Fruit fly (Drosophila melanogaster) whole organism, adult: ENCODE results near the gene dnk.

Experiments
- CG11617 ChIP-seq: fragments of 200-800 bp; sonication (Bioruptor generic); optimal IDR thresholded peaks from 2 replicates; lab custom pipeline; 2017; ENCODE audit warnings: mild to moderate bottlenecking, missing biosample characterization, missing genetic modification reagents, missing genetic modification characterization
- CG12768 ChIP-seq: fragments of 200-800 bp; sonication (Bioruptor generic); optimal IDR thresholded peaks from 2 replicates; lab custom pipeline; 2017; ENCODE audit warnings: missing biosample characterization, missing genetic modification characterization, mild to moderate bottlenecking, moderate library complexity, missing genetic modification reagents
- CG14711 ChIP-seq: fragments of 200-800 bp; sonication (Bioruptor generic); optimal IDR thresholded peaks from 2 replicates; lab custom pipeline; 2018; ENCODE audit warnings: missing biosample characterization, mild to moderate bottlenecking, missing genetic modification characterization, moderate library complexity
- CG1620 ChIP-seq: fragments of 200-800 bp; sonication (Bioruptor generic); optimal IDR thresholded peaks from 2 replicates; lab custom pipeline; 2016; ENCODE audit warnings: missing biosample characterization, missing genetic modification characterization
- CG33017 ChIP-seq: fragments of 200-800 bp; sonication (Bioruptor generic); optimal IDR thresholded peaks from 2 replicates; lab custom pipeline; 2018; ENCODE audit warnings: missing biosample characterization, mild to moderate bottlenecking, missing genetic modification characterization, moderate library complexity
- CG5204 ChIP-seq: fragments of 200-800 bp; sonication (Bioruptor generic); optimal IDR thresholded peaks from 2 replicates; lab custom pipeline; 2016; ENCODE audit warnings: missing biosample characterization, missing genetic modification characterization
- CG7045 ChIP-seq: fragments of 200-800 bp; sonication (Bioruptor generic); optimal IDR thresholded peaks from 2 replicates; lab custom pipeline; 2017; ENCODE audit warnings: missing biosample characterization, mild to moderate bottlenecking, missing genetic modification characterization
- CG7101 ChIP-seq: fragments of 200-800 bp; sonication (Bioruptor generic); optimal IDR thresholded peaks from 2 replicates; lab custom pipeline; 2018; ENCODE audit warnings: missing biosample characterization, mild to moderate bottlenecking, missing genetic modification characterization, moderate library complexity
- Clk ChIP-seq: fragments of 200-800 bp; sonication (Bioruptor generic); optimal IDR thresholded peaks from 2 replicates; lab custom pipeline; 2017; ENCODE audit warnings: missing biosample characterization, missing genetic modification characterization
- Crg-1 ChIP-seq: fragments of 200-800 bp; sonication (Bioruptor generic); optimal IDR thresholded peaks from 2 replicates; lab custom pipeline; 2016; ENCODE audit warnings: missing biosample characterization, missing genetic modification characterization
- Hr96 ChIP-seq: fragments of 200-800 bp; sonication (Bioruptor generic); optimal IDR thresholded peaks from 2 replicates; lab custom pipeline; 2016; ENCODE audit warnings: missing biosample characterization, missing genetic modification characterization
- Mnt ChIP-seq: fragments of 200-800 bp; sonication (Bioruptor generic); optimal IDR thresholded peaks from 2 replicates; lab custom pipeline; 2016; ENCODE audit warnings: missing biosample characterization, mild to moderate bottlenecking, missing genetic modification characterization
- bab1 ChIP-seq: fragments of 200-800 bp; sonication (Bioruptor generic); optimal IDR thresholded peaks from 3 replicates; lab custom pipeline; 2019; ENCODE audit warnings: missing biosample characterization, mild to moderate bottlenecking, missing genetic modification characterization, moderate library complexity
- cic ChIP-seq: fragments of 200-800 bp; sonication (Bioruptor generic); optimal IDR thresholded peaks from 2 replicates; lab custom pipeline; 2017; ENCODE audit warnings: missing biosample characterization, mild to moderate bottlenecking, missing genetic modification characterization, moderate library complexity
- cnc ChIP-seq, 2 experiments: fragments of >200 bp; optimal IDR thresholded peaks; 2 replicates each; lab custom pipeline; 2017
- kay ChIP-seq: fragments of 200-800 bp; sonication (Bioruptor generic); peaks from one replicate; lab custom pipeline; 2016; ENCODE audit warnings: missing biosample characterization, missing genetic modification characterization, borderline replicate concordance
- ovo ChIP-seq: fragments of 200-800 bp; sonication (Bioruptor generic); optimal IDR thresholded peaks from 2 replicates; lab custom pipeline; 2016; ENCODE audit warnings: missing biosample characterization, missing genetic modification characterization
- pad ChIP-seq: fragments of 200-800 bp; sonication (Bioruptor generic); optimal IDR thresholded peaks from 3 replicates; lab custom pipeline; 2017; ENCODE audit warnings: missing biosample characterization, missing genetic modification characterization, mild to moderate bottlenecking, moderate library complexity, missing genetic modification reagents
- tj ChIP-seq: fragments of 200-800 bp; sonication (Bioruptor generic); optimal IDR thresholded peaks from 3 replicates; lab custom pipeline; 2017; ENCODE audit warnings: missing biosample characterization, mild to moderate bottlenecking, missing genetic modification characterization, moderate library complexity
- toe ChIP-seq: fragments of 200-800 bp; sonication (Bioruptor generic); optimal IDR thresholded peaks from 2 replicates; lab custom pipeline; 2016; ENCODE audit warnings: missing biosample characterization, missing genetic modification characterization

Gene dnk

dm6 chr3R:18980863-18981536 is at the start of gene dnk, which contains the start of gene Smu1:
TSS of gene dnk (plus strand) at chr3R:18980995.
TSS of gene Smu1 (minus strand) at chr3R:18981324.
- no peak for TF ChIP-seq Mnt (GFP tag; lab: Kevin White, UChicago)
- TF ChIP-seq pad = no peak
- no peak for TF ChIP-seq CG33017 (tag; lab: Kevin White, UChicago)
- no peak for TF ChIP-seq CG7045 (GFP tag; lab: Kevin White, UChicago)
- no peak for TF ChIP-seq Clk
- no peak for TF ChIP-seq Hr96
- TF ChIP-seq CG12768 (GFP tag; lab: Kevin White, UChicago) = no peak
- TF ChIP-seq CG7101 = no peak
- no peak for TF ChIP-seq toe (GFP tag; lab: Kevin White, UChicago)
- TF ChIP-seq tj = peak; percentile 35
- no peak for TF ChIP-seq Crg-1 (GFP tag; lab: Kevin White, UChicago)
- no peak for TF ChIP-seq bab1 (GFP tag; lab: Kevin White, UChicago)
- peak; percentile 90 for TF ChIP-seq kay
- no peak for TF ChIP-seq cnc (optimal IDR thresholded peaks at IDR 0.05; lab: Kevin White, UChicago)
- TF ChIP-seq CG11617 = peak; percentile 60
- no peak for TF ChIP-seq ovo (GFP tag; lab: Kevin White, UChicago)
- TF ChIP-seq CG1620 (GFP tag; lab: Kevin White, UChicago) = no peak
- no peak for TF ChIP-seq CG14711 (tag; lab: Kevin White, UChicago)
- no peak for TF ChIP-seq CG5204 (GFP tag; lab: Kevin White, UChicago)

- TF ChIP-seq toe (GFP tag; lab: Kevin White, UChicago) (no peak), CG5204 (GFP tag; lab: Kevin White, UChicago) (no peak), kay (peak; percentile 50)
Measured at dm6 chr3R:18931725-18932124, 49.1 kb upstream of the dnk start.

DNA sequence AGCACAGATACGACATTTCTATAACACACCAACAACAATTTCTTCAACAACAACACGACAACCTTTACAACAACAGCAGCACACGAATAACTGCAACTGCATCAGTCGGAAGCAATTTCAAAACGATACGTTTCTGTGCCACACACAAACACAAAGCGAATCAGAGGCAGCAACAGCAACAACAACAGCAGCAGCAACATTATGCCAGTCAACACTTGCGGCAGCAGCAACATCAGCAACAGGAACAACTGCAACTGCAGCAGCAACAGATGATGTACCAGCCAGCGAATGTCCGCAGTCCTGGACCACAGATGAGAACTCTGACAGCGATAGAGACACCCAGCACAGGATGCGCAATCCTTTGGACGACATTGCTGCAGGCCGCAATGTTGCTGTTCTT is 33.5 kb upstream of the dnk start:
- TF ChIP-seq CG11617 = no peak

dm6 chr3R:18949131-18949530 is 31.7 kb upstream of the dnk start:
- TF ChIP-seq CG33017 (tag; lab: Kevin White, UChicago) (no peak), Hr96 (no peak), toe (GFP tag; lab: Kevin White, UChicago) (no peak), CG7045 (GFP tag; lab: Kevin White, UChicago) (no peak), CG7101 (no peak), tj (no peak), cnc (optimal IDR thresholded peaks at IDR 0.05; lab: Kevin White, UChicago) (no peak), Mnt (GFP tag; lab: Kevin White, UChicago) (no peak), CG14711 (tag; lab: Kevin White, UChicago) (no peak), Crg-1 (GFP tag; lab: Kevin White, UChicago) (no peak), kay (no peak), pad (no peak), bab1 (GFP tag; lab: Kevin White, UChicago) (no peak)

- no peak for TF ChIP-seq CG1620 (GFP tag; lab: Kevin White, UChicago)
- TF ChIP-seq bab1 (GFP tag; lab: Kevin White, UChicago) = no peak
- TF ChIP-seq ovo (GFP tag; lab: Kevin White, UChicago) = no peak
- no peak for TF ChIP-seq tj
- TF ChIP-seq CG11617 = no peak
- no peak for TF ChIP-seq kay
- no peak for TF ChIP-seq pad
- no peak for TF ChIP-seq CG7101
- TF ChIP-seq CG33017 (tag; lab: Kevin White, UChicago) = no peak
- no peak for TF ChIP-seq Mnt (GFP tag; lab: Kevin White, UChicago)
- no peak for TF ChIP-seq toe (GFP tag; lab: Kevin White, UChicago)
- no peak for TF ChIP-seq CG12768 (GFP tag; lab: Kevin White, UChicago)
- no peak for TF ChIP-seq Crg-1 (GFP tag; lab: Kevin White, UChicago)
- no peak for TF ChIP-seq Clk
- TF ChIP-seq CG14711 (tag; lab: Kevin White, UChicago) = no peak
- no peak for TF ChIP-seq CG7045 (GFP tag; lab: Kevin White, UChicago)
- no peak for TF ChIP-seq cnc (optimal IDR thresholded peaks at IDR 0.05; lab: Kevin White, UChicago)
- no peak for TF ChIP-seq Hr96
- TF ChIP-seq cic = no peak
Measured at dm6 chr3R:18949896-18950295, 30.9 kb upstream of the dnk start, which contains the start of gene CG43732. TSS of gene CG43732 (plus strand) at chr3R:18950196.

DNA sequence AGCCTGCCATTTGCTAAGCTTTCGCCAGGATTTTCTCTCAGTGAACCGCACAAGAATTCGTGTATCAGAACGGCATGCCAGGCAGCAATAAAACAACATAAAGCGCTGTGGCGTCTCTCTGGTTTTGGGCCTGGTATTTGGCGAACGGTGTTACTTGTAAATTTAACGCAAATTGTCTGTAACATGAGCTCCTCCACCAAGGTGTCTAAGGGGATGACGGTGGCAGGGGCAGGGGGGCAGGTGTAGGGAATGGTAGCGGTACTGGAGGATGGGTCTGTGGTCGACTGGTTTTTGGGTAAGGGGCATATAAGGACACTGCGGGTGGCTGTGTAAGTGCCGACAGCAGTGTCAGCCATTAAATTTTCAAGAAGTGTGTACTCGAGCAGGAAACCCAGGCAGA is 16.0 kb upstream of the dnk start:
- TF ChIP-seq bab1 (GFP tag; lab: Kevin White, UChicago) (no peak), CG7101 (no peak), Hr96 (no peak), CG12768 (GFP tag; lab: Kevin White, UChicago) (no peak), Clk (no peak), CG1620 (GFP tag; lab: Kevin White, UChicago) (no peak), Crg-1 (GFP tag; lab: Kevin White, UChicago) (no peak), CG11617 (no peak), CG14711 (tag; lab: Kevin White, UChicago) (no peak), CG7045 (GFP tag; lab: Kevin White, UChicago) (no peak), Mnt (GFP tag; lab: Kevin White, UChicago) (no peak), cnc (optimal IDR thresholded peaks at IDR 0.05; lab: Kevin White, UChicago) (no peak), tj (no peak), kay (no peak)

DNA sequence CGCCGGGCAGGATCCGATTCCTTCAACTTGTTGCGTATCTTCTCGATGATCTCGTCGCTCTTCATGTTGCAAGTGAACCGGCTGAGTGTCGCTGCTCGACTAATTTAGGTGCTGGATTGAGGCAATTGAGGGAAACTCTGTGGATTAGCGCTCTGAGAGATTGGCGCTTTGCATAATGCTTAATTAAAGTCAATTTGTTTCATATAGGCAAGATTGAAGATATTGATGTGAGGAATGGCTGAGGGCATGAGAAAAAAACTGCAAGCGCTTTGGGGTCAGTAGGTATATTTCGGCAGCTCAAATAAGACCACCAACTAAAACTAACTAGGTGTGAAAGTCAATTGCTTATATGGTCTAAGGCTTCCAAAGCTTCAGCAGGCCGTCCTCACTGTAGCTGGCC is 2.1 kb upstream of the dnk start, which contains the start of gene euc:
euc (minus strand) TSS at position 101 of the 400 bp plus-strand sequence.
- TF ChIP-seq CG7045 (GFP tag; lab: Kevin White, UChicago) = no peak
- TF ChIP-seq Hr96 = no peak
- no peak for TF ChIP-seq pad
